Worm (Caenorhabditis elegans) whole organism, young adult: ENCODE measurements around the gene klp-20.

Experiments used
- B0336.3 ChIP-seq: fragments of 200-800 bp; sonication (Bioruptor generic); IDR thresholded peaks from 2 replicates; pipeline ENCODE4 v1.3.6; 2022; ENCODE audit warnings: missing genetic modification characterization, missing compliant biosample characterization
- D2030.7 ChIP-seq: fragments of 200-800 bp; sonication (Bioruptor generic); IDR thresholded peaks from 2 replicates; pipeline ENCODE4 v1.3.6; 2022; ENCODE audit warnings: missing genetic modification reagents, missing genetic modification characterization, missing compliant biosample characterization
- F52B5.7 ChIP-seq: sonication (generic microtip); optimal IDR thresholded peaks from 2 replicates; lab custom pipeline; 2016; ENCODE audit warnings: mild to moderate bottlenecking, missing genetic modification characterization, missing compliant biosample characterization
- K11D2.4 ChIP-seq: fragments of 200-800 bp; sonication (Bioruptor generic); IDR thresholded peaks from 2 replicates; pipeline ENCODE4 v1.3.6; 2022; ENCODE audit warnings: missing genetic modification reagents, missing genetic modification characterization, missing compliant biosample characterization
- T07F8.4 ChIP-seq: sonication (generic microtip); optimal IDR thresholded peaks from 2 replicates; lab custom pipeline; 2016; ENCODE audit warnings: mild to moderate bottlenecking, missing genetic modification characterization, moderate library complexity, missing compliant biosample characterization
- Y53F4B.3 ChIP-seq: fragments of 200-800 bp; sonication (Bioruptor generic); IDR thresholded peaks from 2 replicates; pipeline ENCODE4 v1.3.6; 2022; ENCODE audit warnings: missing genetic modification reagents, missing genetic modification characterization, missing compliant biosample characterization
- Y79H2A.3 ChIP-seq: fragments of 200-800 bp; sonication (Bioruptor generic); conservative IDR thresholded peaks from 2 replicates; pipeline ENCODE4 v1.3.6; 2022; ENCODE audit warnings: missing genetic modification reagents, missing genetic modification characterization, missing compliant biosample characterization
- Y95B8A.8 ChIP-seq: fragments of 200-800 bp; sonication (Bioruptor generic); IDR thresholded peaks from 2 replicates; pipeline ENCODE4 v1.3.6; 2022; ENCODE audit warnings: missing genetic modification reagents, missing genetic modification characterization, missing compliant biosample characterization
- ZK185.1 ChIP-seq: sonication (generic microtip); optimal IDR thresholded peaks from 2 replicates; lab custom pipeline; 2016; ENCODE audit warnings: mild to moderate bottlenecking, missing genetic modification characterization, missing compliant biosample characterization; ENCODE audit not compliant: poor library complexity, severe bottlenecking
- athp-1 ChIP-seq: sonication (generic microtip); optimal IDR thresholded peaks from 2 replicates; lab custom pipeline; 2017; ENCODE audit warnings: mild to moderate bottlenecking, missing genetic modification characterization, missing compliant biosample characterization
- attf-3 ChIP-seq: fragments of 200-800 bp; sonication (Bioruptor generic); conservative IDR thresholded peaks from 2 replicates; pipeline ENCODE4 v1.3.6; 2022; ENCODE audit warnings: missing genetic modification reagents, missing genetic modification characterization, missing compliant biosample characterization
- attf-5 ChIP-seq: fragments of 200-800 bp; sonication (Bioruptor generic); optimal IDR thresholded peaks from 2 replicates; lab custom pipeline; 2018; ENCODE audit warnings: mild to moderate bottlenecking, missing genetic modification characterization, missing compliant biosample characterization
- cebp-1 ChIP-seq, 2 experiments: fragments of 200-800 bp in 1 of 2; sonication (Bioruptor generic) in 1 of 2; sonication (generic microtip) in 1 of 2; IDR thresholded peaks in 1 of 2; optimal IDR thresholded peaks in 1 of 2; 2 replicates each; pipeline versions ENCODE4 v1.3.6 to Lab custom; 2017 to 2022; ENCODE audit warnings: missing compliant biosample characterization in 2 of 2, missing genetic modification characterization in 2 of 2, mild to moderate bottlenecking in 1 of 2, missing genetic modification reagents in 1 of 2, moderate library complexity in 1 of 2
- ceh-79 ChIP-seq: sonication (generic microtip); optimal IDR thresholded peaks from 2 replicates; lab custom pipeline; 2017; ENCODE audit warnings: mild to moderate bottlenecking, missing genetic modification characterization, missing compliant biosample characterization
- egl-44 ChIP-seq: fragments of 200-800 bp; sonication (Bioruptor generic); IDR thresholded peaks from 2 replicates; pipeline ENCODE4 v1.3.6; 2022; ENCODE audit warnings: missing genetic modification reagents, missing genetic modification characterization, missing compliant biosample characterization
- egrh-3 ChIP-seq: fragments of 200-800 bp; sonication (Bioruptor generic); IDR thresholded peaks from 2 replicates; pipeline ENCODE4 v1.3.6; 2022; ENCODE audit warnings: missing genetic modification reagents, missing genetic modification characterization, missing compliant biosample characterization
- ekl-4 ChIP-seq: fragments of 200-800 bp; sonication (Bioruptor generic); IDR thresholded peaks from 2 replicates; pipeline ENCODE4 v1.3.6; 2022; ENCODE audit warnings: missing genetic modification reagents, missing genetic modification characterization, missing compliant biosample characterization
- ets-4 ChIP-seq: fragments of 200-800 bp; sonication (Bioruptor generic); optimal IDR thresholded peaks from 2 replicates; lab custom pipeline; 2018; ENCODE audit warnings: mild to moderate bottlenecking, missing genetic modification characterization, missing compliant biosample characterization
- hlh-26 ChIP-seq: fragments of 200-800 bp; sonication (Bioruptor generic); conservative IDR thresholded peaks from 2 replicates; pipeline ENCODE4 v1.3.6; 2022; ENCODE audit warnings: missing genetic modification reagents, missing genetic modification characterization, missing compliant biosample characterization
- lin-26 ChIP-seq: fragments of 200-800 bp; sonication (Bioruptor generic); IDR thresholded peaks from 2 replicates; pipeline ENCODE4 v1.3.6; 2022; ENCODE audit warnings: missing genetic modification reagents, missing genetic modification characterization, missing compliant biosample characterization
- lin-54 ChIP-seq: fragments of 200-800 bp; sonication (Bioruptor generic); optimal IDR thresholded peaks from 2 replicates; lab custom pipeline; 2018; ENCODE audit warnings: mild to moderate bottlenecking, missing genetic modification characterization, missing compliant biosample characterization
- lir-1 ChIP-seq: fragments of 200-800 bp; sonication (Bioruptor generic); conservative IDR thresholded peaks from 2 replicates; pipeline ENCODE4 v1.3.6; 2022; ENCODE audit warnings: missing genetic modification reagents, missing genetic modification characterization, missing compliant biosample characterization
- mes-4 ChIP-seq: sonication (generic microtip); optimal IDR thresholded peaks from 2 replicates; lab custom pipeline; 2016; ENCODE audit warnings: missing genotype, missing genetic modification characterization, missing compliant biosample characterization
- mxl-1 ChIP-seq: sonication (generic microtip); optimal IDR thresholded peaks from 2 replicates; lab custom pipeline; 2016; ENCODE audit warnings: missing genetic modification characterization, missing compliant biosample characterization
- nhr-120 ChIP-seq: fragments of 200-800 bp; sonication (Bioruptor generic); IDR thresholded peaks from 2 replicates; pipeline ENCODE4 v1.3.6; 2022; ENCODE audit warnings: missing genetic modification characterization, missing compliant biosample characterization
- nhr-27 ChIP-seq: fragments of 200-800 bp; sonication (Bioruptor generic); optimal IDR thresholded peaks from 2 replicates; lab custom pipeline; 2018; ENCODE audit warnings: mild to moderate bottlenecking, missing genetic modification characterization, moderate library complexity, missing compliant biosample characterization
- nhr-80 ChIP-seq: sonication (generic microtip); optimal IDR thresholded peaks from 2 replicates; lab custom pipeline; 2016; ENCODE audit warnings: missing genetic modification characterization, missing compliant biosample characterization
- pbrm-1 ChIP-seq: fragments of 200-800 bp; sonication (Bioruptor generic); IDR thresholded peaks from 2 replicates; pipeline ENCODE4 v1.3.6; 2022; ENCODE audit warnings: missing genetic modification reagents, missing genetic modification characterization, missing compliant biosample characterization
- sdz-38 ChIP-seq: sonication (generic microtip); optimal IDR thresholded peaks from 2 replicates; lab custom pipeline; 2016; ENCODE audit warnings: missing genotype, missing genetic modification characterization, missing compliant biosample characterization
- sptf-2 ChIP-seq: fragments of 200-800 bp; sonication (Bioruptor generic); optimal IDR thresholded peaks from 2 replicates; lab custom pipeline; 2018; ENCODE audit warnings: mild to moderate bottlenecking, missing genetic modification characterization, missing compliant biosample characterization
- tbp1 ChIP-seq: fragments of 200-800 bp; sonication (Bioruptor generic); optimal IDR thresholded peaks from 2 replicates; lab custom pipeline; 2018; ENCODE audit warnings: mild to moderate bottlenecking, missing genetic modification characterization, missing compliant biosample characterization
- tlf-1 ChIP-seq: fragments of 200-800 bp; sonication (Bioruptor generic); optimal IDR thresholded peaks from 2 replicates; lab custom pipeline; 2018; ENCODE audit warnings: mild to moderate bottlenecking, missing genetic modification characterization, missing compliant biosample characterization
- zfh-2 ChIP-seq: fragments of 200-800 bp; sonication (Bioruptor generic); conservative IDR thresholded peaks from 2 replicates; pipeline ENCODE4 v1.3.6; 2022; ENCODE audit warnings: missing genetic modification reagents, missing genetic modification characterization, missing compliant biosample characterization
- ztf-25 ChIP-seq: fragments of 200-800 bp; sonication (Bioruptor generic); IDR thresholded peaks from 2 replicates; pipeline ENCODE4 v1.3.6; 2022; ENCODE audit warnings: missing genetic modification reagents, missing genetic modification characterization, missing compliant biosample characterization
- ztf-28 ChIP-seq: fragments of 200-800 bp; sonication (Bioruptor generic); IDR thresholded peaks from 2 replicates; pipeline ENCODE4 v1.3.6; 2022; ENCODE audit warnings: missing genetic modification reagents, missing genetic modification characterization, missing compliant biosample characterization

The klp-20 gene

ce11 chrIII:187829-188228 is 22.0 kb upstream of the klp-20 start, which contains the start of gene mxl-2:
Gene mxl-2, minus strand, starts transcription at chrIII:188131.
- TF ChIP-seq zfh-2 (GFP tag; lab: Robert Waterston, UW) (peak; percentile 68), Y95B8A.8 (no peak)

ce11 chrIII:188426-188888 is 21.3 kb upstream of the klp-20 start, which contains the start of gene ubc-20:
Gene ubc-20, plus strand, starts transcription at chrIII:188838.
- TF ChIP-seq cebp-1 (GFP tag; IDR thresholded peaks at IDR 0.05; lab: Robert Waterston, UW) (no peak), cebp-1 (tag; optimal IDR thresholded peaks at IDR 0.05; lab: Kevin White, UChicago) (peak; percentile 14), D2030.7 (GFP tag; lab: Robert Waterston, UW) (no peak), hlh-26 (GFP tag; lab: Robert Waterston, UW) (no peak), attf-5 (GFP tag; lab: Kevin White, UChicago) (peak; percentile 70), pbrm-1 (GFP tag; lab: Robert Waterston, UW) (no peak), sdz-38 (no peak), lin-54 (GFP tag; lab: Kevin White, UChicago) (no peak), attf-3 (GFP tag; lab: Robert Waterston, UW) (peak; percentile 95), nhr-80 (tag; lab: Kevin White, UChicago) (peak; percentile 25)

ce11 chrIII:189280-189679 is 20.5 kb upstream of the klp-20 start:
- TF ChIP-seq tbp1 (GFP tag; lab: Kevin White, UChicago) (no peak), ceh-79 (no peak), ZK185.1 (tag; lab: Kevin White, UChicago) (no peak), ets-4 (GFP tag; lab: Kevin White, UChicago) (no peak), Y79H2A.3 (no peak), cebp-1 (GFP tag; IDR thresholded peaks at IDR 0.05; lab: Robert Waterston, UW) (no peak), cebp-1 (tag; optimal IDR thresholded peaks at IDR 0.05; lab: Kevin White, UChicago) (peak; percentile 79), sptf-2 (GFP tag; lab: Kevin White, UChicago) (no peak)

ce11 chrIII:190686-191085 is 19.1 kb upstream of the klp-20 start, which contains the start of gene cox-17:
Gene cox-17, plus strand, starts transcription at chrIII:190986.
- TF ChIP-seq K11D2.4 (GFP tag; lab: Robert Waterston, UW) (no peak), athp-1 (tag; lab: Kevin White, UChicago) (peak; percentile 54)

- TF ChIP-seq mes-4 (tag; lab: Kevin White, UChicago) = no peak
- TF ChIP-seq tlf-1 (GFP tag; lab: Kevin White, UChicago) = no peak
- TF ChIP-seq lir-1 = no peak
- TF ChIP-seq ekl-4 = no peak
- TF ChIP-seq Y95B8A.8 = no peak
- no peak for TF ChIP-seq T07F8.4 (tag; lab: Kevin White, UChicago)
- TF ChIP-seq attf-5 (GFP tag; lab: Kevin White, UChicago) = no peak
- TF ChIP-seq Y53F4B.3 (GFP tag; lab: Robert Waterston, UW) = no peak
- TF ChIP-seq egrh-3 (GFP tag; lab: Robert Waterston, UW) = no peak
- TF ChIP-seq ceh-79 = no peak
- no peak for TF ChIP-seq egl-44
- TF ChIP-seq B0336.3 = no peak
- no peak for TF ChIP-seq ztf-25 (GFP tag; lab: Robert Waterston, UW)
- TF ChIP-seq zfh-2 (GFP tag; lab: Robert Waterston, UW) = no peak
- no peak for TF ChIP-seq lin-26 (GFP tag; lab: Robert Waterston, UW)
- TF ChIP-seq F52B5.7 = no peak
- TF ChIP-seq nhr-27 = no peak
- TF ChIP-seq mxl-1 = no peak
- no peak for TF ChIP-seq ztf-28 (GFP tag; lab: Robert Waterston, UW)
- TF ChIP-seq nhr-120 (GFP tag; lab: Robert Waterston, UW) = no peak
Observed at ce11 chrIII:191803-192202, 18.0 kb upstream of the klp-20 start, which contains the start of gene sec-20. Gene sec-20, plus strand, starts transcription at chrIII:192103.
